Fruit fly (Drosophila melanogaster) whole organism, embryonic: ENCODE data around the gene Pmm2.
A peak's percentile ranks its signal among the peaks of the same experiment; 100 is the strongest.

Experiments used
- Abd-B ChIP-seq: fragments of 200-800 bp; sonication (Bioruptor generic); optimal IDR thresholded peaks from 2 replicates; lab custom pipeline; 2018; ENCODE audit warnings: missing biosample characterization, mild to moderate bottlenecking, missing genetic modification characterization, moderate library complexity
- BEAF-32 ChIP-seq: fragments of 200-800 bp; sonication (Bioruptor generic); optimal IDR thresholded peaks from 3 replicates; lab custom pipeline; 2017; ENCODE audit warnings: missing biosample characterization, missing genetic modification characterization, mild to moderate bottlenecking, moderate library complexity, missing genetic modification reagents
- Bdp1 ChIP-seq: fragments of 200-800 bp; sonication (Bioruptor generic); optimal IDR thresholded peaks from 3 replicates; lab custom pipeline; 2016; ENCODE audit warnings: missing biosample characterization, missing genetic modification characterization
- CG11085 ChIP-seq: fragments of 200-800 bp; sonication (Bioruptor generic); IDR thresholded peaks from 2 replicates; pipeline ENCODE4 v1.3.6; 2022; ENCODE audit warnings: missing biosample characterization, missing genetic modification characterization
- CG11695 ChIP-seq: fragments of 200-800 bp; sonication (Bioruptor generic); IDR thresholded peaks from 3 replicates; pipeline ENCODE4 v1.3.6; 2022; ENCODE audit warnings: missing biosample characterization, missing genetic modification characterization
- CG12744 ChIP-seq: fragments of 200-800 bp; sonication (Bioruptor generic); optimal IDR thresholded peaks from 2 replicates; lab custom pipeline; 2016; ENCODE audit warnings: missing biosample characterization, missing genetic modification characterization
- CG12769 ChIP-seq: fragments of 200-800 bp; sonication (Bioruptor generic); optimal IDR thresholded peaks from 2 replicates; lab custom pipeline; 2019; ENCODE audit warnings: missing biosample characterization, mild to moderate bottlenecking, missing genetic modification characterization, moderate library complexity
- CG13287 ChIP-seq: fragments of 200-800 bp; sonication (Bioruptor generic); IDR thresholded peaks from 2 replicates; pipeline ENCODE4 v1.3.6; 2022; ENCODE audit warnings: missing biosample characterization, missing genetic modification characterization; ENCODE audit not compliant: partially characterized antibody
- CG1603 ChIP-seq: fragments of 200-800 bp; sonication (Bioruptor generic); optimal IDR thresholded peaks from 2 replicates; lab custom pipeline; 2019; ENCODE audit warnings: missing biosample characterization, mild to moderate bottlenecking, missing genetic modification characterization, moderate library complexity
- CG17359 ChIP-seq: fragments of 200-800 bp; sonication (Bioruptor generic); optimal IDR thresholded peaks from 3 replicates; lab custom pipeline; 2018; ENCODE audit warnings: missing biosample characterization, mild to moderate bottlenecking, missing genetic modification characterization, moderate library complexity
- CG18476 ChIP-seq: fragments of 200-800 bp; sonication (Bioruptor generic); optimal IDR thresholded peaks from 2 replicates; lab custom pipeline; 2016; ENCODE audit warnings: missing biosample characterization, mild to moderate bottlenecking, missing genetic modification characterization
- CG2116 ChIP-seq: fragments of 200-800 bp; sonication (Bioruptor generic); optimal IDR thresholded peaks from 3 replicates; lab custom pipeline; 2018; ENCODE audit warnings: missing biosample characterization, mild to moderate bottlenecking, missing genetic modification characterization
- CG2678 ChIP-seq: fragments of 200-800 bp; sonication (Bioruptor generic); optimal IDR thresholded peaks from 3 replicates; lab custom pipeline; 2019; ENCODE audit warnings: missing biosample characterization, mild to moderate bottlenecking, missing genetic modification characterization, moderate library complexity
- CG2889 ChIP-seq: fragments of 200-800 bp; sonication (Bioruptor generic); IDR thresholded peaks from 3 replicates; pipeline ENCODE4 v1.3.6; 2022; ENCODE audit warnings: missing biosample characterization, missing genetic modification characterization
- CG3163 ChIP-seq: fragments of 200-800 bp; sonication (Bioruptor generic); optimal IDR thresholded peaks from 3 replicates; lab custom pipeline; 2016; ENCODE audit warnings: missing biosample characterization, missing genetic modification characterization
- CG4404 ChIP-seq: fragments of 200-800 bp; sonication (Bioruptor generic); IDR thresholded peaks from 2 replicates; pipeline ENCODE4 v1.3.6; 2022; ENCODE audit warnings: missing biosample characterization, missing genetic modification characterization
- CG5953 ChIP-seq: fragments of 200-800 bp; sonication (Bioruptor generic); IDR thresholded peaks from 2 replicates; pipeline ENCODE4 v1.3.6; 2022; ENCODE audit warnings: missing biosample characterization, missing genetic modification characterization
- CG6813 ChIP-seq: fragments of 200-800 bp; sonication (Bioruptor generic); optimal IDR thresholded peaks from 2 replicates; lab custom pipeline; 2017; ENCODE audit warnings: missing biosample characterization, missing genetic modification characterization, mild to moderate bottlenecking, moderate library complexity, missing genetic modification reagents
- CG9876 ChIP-seq: fragments of 200-800 bp; sonication (Bioruptor generic); optimal IDR thresholded peaks from 2 replicates; lab custom pipeline; 2016; ENCODE audit warnings: missing biosample characterization, missing genetic modification characterization
- E2f2 ChIP-seq: fragments of 200-800 bp; sonication (Bioruptor generic); IDR thresholded peaks from 2 replicates; pipeline ENCODE4 v1.3.6; 2022; ENCODE audit warnings: missing biosample characterization, missing genetic modification characterization
- H2.0 ChIP-seq: fragments of 200-800 bp; sonication (Bioruptor generic); IDR thresholded peaks from 2 replicates; pipeline ENCODE4 v1.3.6; 2022; ENCODE audit warnings: missing biosample characterization, missing genetic modification characterization
- Kr ChIP-seq: fragments of 200-800 bp; sonication (Bioruptor generic); optimal IDR thresholded peaks from 2 replicates; lab custom pipeline; 2017; ENCODE audit warnings: missing biosample characterization, mild to moderate bottlenecking, missing genetic modification characterization
- Lhr ChIP-seq: fragments of 200-800 bp; sonication (Bioruptor generic); optimal IDR thresholded peaks from 3 replicates; lab custom pipeline; 2017; ENCODE audit warnings: mild to moderate bottlenecking, missing biosample characterization, missing genetic modification reagents, missing genetic modification characterization
- MTF-1 ChIP-seq: fragments of 200-800 bp; sonication (Bioruptor generic); optimal IDR thresholded peaks from 2 replicates; lab custom pipeline; 2018; ENCODE audit warnings: missing biosample characterization, mild to moderate bottlenecking, missing genetic modification characterization, borderline replicate concordance
- Mad ChIP-seq: fragments of 200-800 bp; sonication (Bioruptor generic); optimal IDR thresholded peaks from 2 replicates; lab custom pipeline; 2016; ENCODE audit warnings: missing biosample characterization, missing genetic modification characterization
- Nf-YB ChIP-seq: fragments of 200-800 bp; sonication (Bioruptor generic); optimal IDR thresholded peaks from 3 replicates; lab custom pipeline; 2019; ENCODE audit warnings: missing biosample characterization, mild to moderate bottlenecking, missing genetic modification characterization, moderate library complexity
- Rfx ChIP-seq: fragments of 200-800 bp; sonication (Bioruptor generic); IDR thresholded peaks from 2 replicates; pipeline ENCODE4 v1.3.6; 2022; ENCODE audit warnings: missing biosample characterization, missing genetic modification characterization
- Sin3A ChIP-seq: fragments of >200 bp; optimal IDR thresholded peaks from 2 replicates; lab custom pipeline; 2018
- Tbp ChIP-seq: fragments of >200 bp; optimal IDR thresholded peaks from 2 replicates; lab custom pipeline; 2018; ENCODE audit warnings: missing biosample characterization, missing genetic modification characterization
- Usf ChIP-seq: fragments of 200-800 bp; sonication (Bioruptor generic); optimal IDR thresholded peaks from 2 replicates; lab custom pipeline; 2017; ENCODE audit warnings: missing genotype, missing biosample characterization, missing genetic modification characterization
- amos ChIP-seq: fragments of 200-800 bp; sonication (Bioruptor generic); IDR thresholded peaks from 2 replicates; pipeline ENCODE4 v1.3.6; 2022; ENCODE audit warnings: missing biosample characterization, missing genetic modification characterization; ENCODE audit not compliant: partially characterized antibody
- bab2 ChIP-seq: fragments of 200-800 bp; sonication (Bioruptor generic); optimal IDR thresholded peaks from 2 replicates; lab custom pipeline; 2016; ENCODE audit warnings: missing biosample characterization, missing genetic modification characterization
- bigmax ChIP-seq: fragments of 200-800 bp; sonication (Bioruptor generic); optimal IDR thresholded peaks from 2 replicates; lab custom pipeline; 2018; ENCODE audit warnings: missing biosample characterization, mild to moderate bottlenecking, missing genetic modification characterization
- btn ChIP-seq: fragments of 200-800 bp; sonication (Bioruptor generic); optimal IDR thresholded peaks from 2 replicates; lab custom pipeline; 2016; ENCODE audit warnings: missing biosample characterization, missing genetic modification characterization
- cad ChIP-seq: fragments of >200 bp; optimal IDR thresholded peaks from 2 replicates; lab custom pipeline; 2017; ENCODE audit warnings: missing biosample characterization, missing genetic modification characterization
- cas ChIP-seq: fragments of 200-800 bp; sonication (Bioruptor generic); IDR thresholded peaks from 2 replicates; pipeline ENCODE4 v1.3.6; 2022; ENCODE audit warnings: missing biosample characterization, missing genetic modification characterization
- cato ChIP-seq: fragments of 200-800 bp; sonication (Bioruptor generic); optimal IDR thresholded peaks from 2 replicates; lab custom pipeline; 2016; ENCODE audit warnings: missing biosample characterization, missing genetic modification characterization, borderline replicate concordance
- chm ChIP-seq: fragments of 200-800 bp; sonication (Bioruptor generic); IDR thresholded peaks from 2 replicates; pipeline ENCODE4 v1.3.6; 2022; ENCODE audit warnings: missing biosample characterization, missing genetic modification characterization
- crc ChIP-seq: fragments of 200-800 bp; sonication (Bioruptor generic); optimal IDR thresholded peaks from 2 replicates; lab custom pipeline; 2016; ENCODE audit warnings: missing biosample characterization, missing genetic modification characterization
- dysf ChIP-seq: fragments of 200-800 bp; sonication (Bioruptor generic); IDR thresholded peaks from 3 replicates; pipeline ENCODE4 v1.3.6; 2022; ENCODE audit warnings: missing biosample characterization, missing genetic modification characterization
- ftz-f1 ChIP-seq: fragments of 200-800 bp; sonication (Bioruptor generic); optimal IDR thresholded peaks from 2 replicates; lab custom pipeline; 2016; ENCODE audit warnings: missing biosample characterization, missing genetic modification characterization
- fu2 ChIP-seq: fragments of 200-800 bp; sonication (Bioruptor generic); optimal IDR thresholded peaks from 2 replicates; lab custom pipeline; 2016; ENCODE audit warnings: missing biosample characterization, missing genetic modification characterization
- gcm2 ChIP-seq: fragments of 200-800 bp; sonication (Bioruptor generic); optimal IDR thresholded peaks from 2 replicates; lab custom pipeline; 2016; ENCODE audit warnings: missing biosample characterization, missing genetic modification characterization
- hth ChIP-seq: fragments of >200 bp; optimal IDR thresholded peaks from 2 replicates; lab custom pipeline; 2017; ENCODE audit warnings: inconsistent platforms
- jing ChIP-seq: fragments of 200-800 bp; sonication (Bioruptor generic); optimal IDR thresholded peaks from 2 replicates; lab custom pipeline; 2018; ENCODE audit warnings: missing biosample characterization, mild to moderate bottlenecking, missing genetic modification characterization
- kay ChIP-seq: fragments of 200-800 bp; sonication (Bioruptor generic); optimal IDR thresholded peaks from 2 replicates; lab custom pipeline; 2016; ENCODE audit warnings: missing biosample characterization, missing genetic modification characterization
- luna ChIP-seq: fragments of 200-800 bp; sonication (Bioruptor generic); optimal IDR thresholded peaks from 2 replicates; lab custom pipeline; 2016; ENCODE audit warnings: missing biosample characterization, missing genetic modification characterization
- mirr ChIP-seq: fragments of 200-800 bp; sonication (Bioruptor generic); optimal IDR thresholded peaks from 3 replicates; lab custom pipeline; 2018; ENCODE audit warnings: missing biosample characterization, mild to moderate bottlenecking, missing genetic modification characterization
- nerfin-2 ChIP-seq: fragments of 200-800 bp; sonication (Bioruptor generic); IDR thresholded peaks from 2 replicates; pipeline ENCODE4 v1.3.6; 2022; ENCODE audit warnings: missing biosample characterization, missing genetic modification characterization; ENCODE audit not compliant: partially characterized antibody
- ranshi ChIP-seq: fragments of 200-800 bp; sonication (Bioruptor generic); IDR thresholded peaks from 2 replicates; pipeline ENCODE4 v1.3.6; 2022; ENCODE audit warnings: missing biosample characterization, missing genetic modification characterization
- ro ChIP-seq: fragments of 200-800 bp; sonication (Bioruptor generic); IDR thresholded peaks from 2 replicates; pipeline ENCODE4 v1.3.6; 2022; ENCODE audit warnings: missing biosample characterization, missing genetic modification characterization
- seq ChIP-seq: fragments of 200-800 bp; sonication (Bioruptor generic); IDR thresholded peaks from 2 replicates; pipeline ENCODE4 v1.3.6; 2022; ENCODE audit warnings: missing biosample characterization, missing genetic modification characterization

The Pmm2 gene

DNA sequence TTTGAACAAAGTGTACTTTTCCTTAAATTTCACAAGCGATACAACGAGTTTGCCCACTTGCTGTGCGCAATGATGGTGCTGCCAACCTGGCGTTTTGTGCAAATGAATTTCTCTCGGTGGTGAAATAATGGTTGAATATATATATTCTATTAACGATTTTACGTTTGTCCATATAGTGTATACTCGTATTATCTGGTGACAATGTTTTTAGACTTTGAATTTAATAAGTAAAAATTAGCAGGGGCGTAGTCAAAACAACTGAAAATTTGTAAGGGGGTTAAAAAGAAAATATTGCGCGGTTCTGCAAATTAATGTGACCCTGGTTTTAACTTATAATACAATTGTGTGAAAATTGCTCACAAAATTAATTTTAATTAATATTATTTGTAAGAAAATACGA lies 10.4 kb upstream of the Pmm2 start, which contains the start of the genes ver and Gcn5 (continued):
- peak; percentile 68; the same call in 1 of the 2 replicates for TF ChIP-seq ro (GFP tag; lab: Robert Waterston, UW)
- peak; percentile 87 for TF ChIP-seq CG4404 (GFP tag; lab: Robert Waterston, UW)
- TF ChIP-seq bab2 (GFP tag; lab: Kevin White, UChicago): peak; percentile 90
- TF ChIP-seq ranshi (GFP tag; lab: Robert Waterston, UW): peak; percentile 92
- TF ChIP-seq CG5953 (GFP tag; lab: Robert Waterston, UW): peak; percentile 88
- peak; percentile 32 for TF ChIP-seq ftz-f1 (GFP tag; lab: Kevin White, UChicago)
- peak; percentile 92 for TF ChIP-seq seq (GFP tag; lab: Robert Waterston, UW)
- peak; percentile 77 for TF ChIP-seq mirr (GFP tag; lab: Kevin White, UChicago)
- peak; percentile 81 for TF ChIP-seq CG2116
- TF ChIP-seq CG6813 (GFP tag; lab: Kevin White, UChicago): peak; percentile 83
- TF ChIP-seq cad (GFP tag; lab: Kevin White, UChicago): no peak
- peak; percentile 95 for TF ChIP-seq dysf (GFP tag; lab: Robert Waterston, UW)
- TF ChIP-seq crc: peak; percentile 71
- peak; percentile 69 for TF ChIP-seq Lhr (GFP tag; lab: Kevin White, UChicago)
- no peak for TF ChIP-seq Kr (GFP tag; lab: Kevin White, UChicago)
- peak; percentile 44; the same call in 1 of the 2 replicates for TF ChIP-seq CG13287
- peak; percentile 86 for TF ChIP-seq CG11085 (GFP tag; lab: Robert Waterston, UW)
- peak; percentile 82 for TF ChIP-seq luna
- peak; percentile 89 for TF ChIP-seq Mad
- peak; percentile 86 for TF ChIP-seq Usf (GFP tag; lab: Kevin White, UChicago)
- peak; percentile 94 for TF ChIP-seq CG17359 (tag; lab: Kevin White, UChicago)
- peak; percentile 84 for TF ChIP-seq cato (GFP tag; lab: Kevin White, UChicago)
- TF ChIP-seq kay (GFP tag; lab: Kevin White, UChicago): peak; percentile 62
- peak; percentile 90 for TF ChIP-seq Abd-B (GFP tag; lab: Kevin White, UChicago)
- TF ChIP-seq CG2889 (GFP tag; lab: Robert Waterston, UW): peak; percentile 90
- peak; percentile 82 for TF ChIP-seq CG12744 (GFP tag; lab: Kevin White, UChicago)
- peak; percentile 78 for TF ChIP-seq Nf-YB
- TF ChIP-seq CG18476 (GFP tag; lab: Kevin White, UChicago): peak; percentile 92
- peak; percentile 92 for TF ChIP-seq chm
- peak; percentile 95 for TF ChIP-seq CG2678 (tag; lab: Kevin White, UChicago)
- TF ChIP-seq hth (lab: Kevin White, UChicago): no peak
- no peak for TF ChIP-seq Tbp (GFP tag; lab: Kevin White, UChicago)
- TF ChIP-seq Bdp1 (GFP tag; lab: Kevin White, UChicago): peak; percentile 78
- TF ChIP-seq CG12769 (tag; lab: Kevin White, UChicago): peak; percentile 90
- peak; percentile 92 for TF ChIP-seq CG11695 (GFP tag; lab: Robert Waterston, UW)
- TF ChIP-seq CG1603 (tag; lab: Kevin White, UChicago): peak; percentile 89
- peak; percentile 93 for TF ChIP-seq H2.0 (GFP tag; lab: Robert Waterston, UW)
- TF ChIP-seq jing (GFP tag; lab: Kevin White, UChicago): peak; percentile 81
- TF ChIP-seq MTF-1: peak; percentile 71
- TF ChIP-seq Sin3A: peak; percentile 31
- TF ChIP-seq CG9876 (GFP tag; lab: Kevin White, UChicago): peak; percentile 45
- peak; percentile 71 for TF ChIP-seq bigmax (GFP tag; lab: Kevin White, UChicago)
- 0 out of 2 replicates have a peak, but pooled peaks have one; percentile 25 for TF ChIP-seq amos
- peak; percentile 59 for TF ChIP-seq gcm2 (GFP tag; lab: Kevin White, UChicago)
- TF ChIP-seq E2f2 (GFP tag; lab: Robert Waterston, UW): peak; percentile 82
- peak; percentile 63 for TF ChIP-seq btn (GFP tag; lab: Kevin White, UChicago)
- no peak for TF ChIP-seq nerfin-2 (GFP tag; lab: Robert Waterston, UW)
- peak; percentile 39 for TF ChIP-seq BEAF-32 (GFP tag; lab: Kevin White, UChicago)
- TF ChIP-seq cas (GFP tag; lab: Robert Waterston, UW): peak; percentile 77
- peak; percentile 51 for TF ChIP-seq CG3163 (GFP tag; lab: Kevin White, UChicago)
- TF ChIP-seq fu2 (GFP tag; lab: Kevin White, UChicago): peak; percentile 77
- peak; percentile 95 for TF ChIP-seq Rfx (GFP tag; lab: Robert Waterston, UW)
